Worm (Caenorhabditis elegans) whole organism, L2 larva: ENCODE results near the gene F13H8.5.

Experiments used
- F13H6.1 ChIP-seq: sonication (generic microtip); optimal IDR thresholded peaks from 2 replicates; lab custom pipeline; 2016; ENCODE audit warnings: missing genetic modification characterization, missing compliant biosample characterization
- lin-39 ChIP-seq: fragments of 150-350 bp; optimal IDR thresholded peaks from 2 replicates; lab custom pipeline; 2014; ENCODE audit warnings: missing biosample characterization, missing genetic modification reagents, missing genetic modification characterization
- nhr-237 ChIP-seq: fragments of 150-350 bp; optimal IDR thresholded peaks from 2 replicates; lab custom pipeline; 2014; ENCODE audit warnings: missing biosample characterization, missing genetic modification characterization
- zag-1 ChIP-seq: fragments of 150-350 bp; optimal IDR thresholded peaks from 2 replicates; lab custom pipeline; 2014; ENCODE audit warnings: missing biosample characterization, missing genetic modification characterization
- ztf-11 ChIP-seq: sonication (generic microtip); optimal IDR thresholded peaks from 2 replicates; lab custom pipeline; 2017; ENCODE audit warnings: missing biosample characterization, missing genetic modification characterization

DNA sequence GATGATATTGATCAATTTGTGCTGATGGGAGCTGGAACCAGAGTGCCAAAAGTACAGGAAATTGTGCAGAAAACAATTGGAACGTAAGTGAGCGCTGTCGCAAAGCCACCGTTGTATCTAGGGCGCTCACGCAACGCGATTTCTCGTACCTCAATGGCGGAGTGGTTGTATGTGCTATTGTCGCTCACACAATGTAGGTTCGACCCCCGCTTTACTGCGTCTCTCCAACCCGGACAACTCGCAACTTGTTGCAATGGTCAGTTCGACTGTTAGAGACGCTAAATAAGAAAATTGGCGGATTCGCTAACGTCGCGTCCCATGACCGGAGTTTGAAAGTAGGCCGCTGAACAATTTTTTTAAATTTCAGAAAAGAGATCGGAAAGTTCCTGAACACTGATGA lies 7.4 kb downstream of the F13H8.5 start:
- peak; percentile 9 for TF ChIP-seq zag-1 (tag; lab: Kevin White, UChicago)
- TF ChIP-seq F13H6.1 (tag; lab: Kevin White, UChicago) = peak; percentile 56
- no peak for TF ChIP-seq ztf-11
- TF ChIP-seq lin-39 = no peak
- no peak for TF ChIP-seq nhr-237 (tag; lab: Kevin White, UChicago)
